Fruit fly (Drosophila melanogaster) whole organism, embryonic: ENCODE results near the gene PAN3.
A peak's percentile ranks its signal among the peaks of the same experiment; 100 is the strongest.

Experiments used
- CG10543 ChIP-seq: fragments of 200-800 bp; sonication (Bioruptor generic); optimal IDR thresholded peaks from 3 replicates; lab custom pipeline; 2017; ENCODE audit warnings: missing biosample characterization, mild to moderate bottlenecking, missing genetic modification characterization, moderate library complexity
- CG10959 ChIP-seq: fragments of 200-800 bp; sonication (Bioruptor generic); IDR thresholded peaks from 2 replicates; pipeline ENCODE4 v1.3.6; 2022; ENCODE audit warnings: missing biosample characterization, missing genetic modification characterization
- CG11723 ChIP-seq: fragments of 200-800 bp; sonication (Bioruptor generic); optimal IDR thresholded peaks from 2 replicates; lab custom pipeline; 2017; ENCODE audit warnings: missing biosample characterization, mild to moderate bottlenecking, missing genetic modification characterization
- CG13894 ChIP-seq: fragments of 200-800 bp; sonication (Bioruptor generic); optimal IDR thresholded peaks from 3 replicates; lab custom pipeline; 2018; ENCODE audit warnings: missing biosample characterization, mild to moderate bottlenecking, missing genetic modification characterization, moderate library complexity
- CG14441 ChIP-seq: fragments of 200-800 bp; sonication (Bioruptor generic); IDR thresholded peaks from 2 replicates; pipeline ENCODE4 v1.3.6; 2022; ENCODE audit warnings: missing biosample characterization, missing genetic modification characterization
- CG14860 ChIP-seq: fragments of 200-800 bp; sonication (Bioruptor generic); IDR thresholded peaks from 3 replicates; pipeline ENCODE4 v1.3.6; 2022; ENCODE audit warnings: missing biosample characterization, missing genetic modification characterization; ENCODE audit not compliant: partially characterized antibody
- CG17359 ChIP-seq: fragments of 200-800 bp; sonication (Bioruptor generic); optimal IDR thresholded peaks from 3 replicates; lab custom pipeline; 2018; ENCODE audit warnings: missing biosample characterization, mild to moderate bottlenecking, missing genetic modification characterization, moderate library complexity
- CG17385 ChIP-seq: fragments of 200-800 bp; sonication (Bioruptor generic); optimal IDR thresholded peaks from 3 replicates; lab custom pipeline; 2018; ENCODE audit warnings: missing biosample characterization, mild to moderate bottlenecking, missing genetic modification characterization
- CG17829 ChIP-seq: fragments of 200-800 bp; optimal IDR thresholded peaks from 2 replicates; lab custom pipeline; 2019; ENCODE audit warnings: missing biosample characterization, mild to moderate bottlenecking, missing genetic modification characterization, moderate library complexity
- CG18262 ChIP-seq: fragments of 200-800 bp; optimal IDR thresholded peaks from 3 replicates; lab custom pipeline; 2019; ENCODE audit warnings: missing biosample characterization, mild to moderate bottlenecking, missing genetic modification characterization, moderate library complexity
- CG4282 ChIP-seq: fragments of 200-800 bp; sonication (Bioruptor generic); optimal IDR thresholded peaks from 2 replicates; lab custom pipeline; 2016; ENCODE audit warnings: missing biosample characterization, missing genetic modification characterization
- CG4328 ChIP-seq: fragments of 200-800 bp; sonication (Bioruptor generic); optimal IDR thresholded peaks from 3 replicates; lab custom pipeline; 2017; ENCODE audit warnings: missing biosample characterization, missing genetic modification reagents, missing genetic modification characterization
- CG4404 ChIP-seq: fragments of 200-800 bp; sonication (Bioruptor generic); IDR thresholded peaks from 2 replicates; pipeline ENCODE4 v1.3.6; 2022; ENCODE audit warnings: missing biosample characterization, missing genetic modification characterization
- CG6254 ChIP-seq: fragments of 200-800 bp; sonication (Bioruptor generic); optimal IDR thresholded peaks from 3 replicates; lab custom pipeline; 2017; ENCODE audit warnings: mild to moderate bottlenecking, missing biosample characterization, missing genetic modification reagents, missing genetic modification characterization
- CG6813 ChIP-seq: fragments of 200-800 bp; sonication (Bioruptor generic); optimal IDR thresholded peaks from 2 replicates; lab custom pipeline; 2017; ENCODE audit warnings: missing biosample characterization, missing genetic modification characterization, mild to moderate bottlenecking, moderate library complexity, missing genetic modification reagents
- CG9609 ChIP-seq: fragments of 200-800 bp; sonication (Bioruptor generic); optimal IDR thresholded peaks from 3 replicates; lab custom pipeline; 2016; ENCODE audit warnings: missing biosample characterization, missing genetic modification characterization
- Camta ChIP-seq: fragments of 200-800 bp; sonication (Bioruptor generic); optimal IDR thresholded peaks from 2 replicates; lab custom pipeline; 2016; ENCODE audit warnings: missing biosample characterization, missing genetic modification characterization
- Dbx ChIP-seq: fragments of 200-800 bp; sonication (Bioruptor generic); IDR thresholded peaks from 3 replicates; pipeline ENCODE4 v1.3.6; 2022; ENCODE audit warnings: missing biosample characterization, missing genetic modification characterization
- E2f1 ChIP-seq: fragments of 200-800 bp; sonication (Bioruptor generic); IDR thresholded peaks from 2 replicates; pipeline ENCODE4 v1.3.6; 2022; ENCODE audit warnings: missing biosample characterization, missing genetic modification characterization
- Gsc ChIP-seq: fragments of 200-800 bp; sonication (Bioruptor generic); IDR thresholded peaks from 2 replicates; pipeline ENCODE4 v1.3.6; 2022; ENCODE audit warnings: missing biosample characterization, missing genetic modification characterization
- Hmr ChIP-seq: fragments of 200-800 bp; sonication (Bioruptor generic); optimal IDR thresholded peaks from 3 replicates; lab custom pipeline; 2017; ENCODE audit warnings: mild to moderate bottlenecking, missing biosample characterization, missing genetic modification reagents, missing genetic modification characterization
- Med ChIP-seq: fragments of 200-800 bp; sonication (Bioruptor generic); peaks from one replicate; lab custom pipeline; 2016; ENCODE audit warnings: missing biosample characterization, missing genetic modification characterization, mild to moderate bottlenecking, inconsistent platforms, moderate library complexity
- NFAT ChIP-seq: fragments of 200-800 bp; sonication (Bioruptor generic); IDR thresholded peaks from 2 replicates; pipeline ENCODE4 v1.3.6; 2022; ENCODE audit warnings: missing biosample characterization, missing genetic modification characterization
- Neu2 ChIP-seq: fragments of 200-800 bp; sonication (Bioruptor generic); optimal IDR thresholded peaks from 3 replicates; lab custom pipeline; 2016; ENCODE audit warnings: missing biosample characterization, missing genetic modification characterization, borderline replicate concordance
- Stat92E ChIP-seq, 3 experiments: fragments of >200 bp in 2 of 3; fragments of 200-800 bp in 1 of 3; sonication (Bioruptor generic) in 1 of 3; optimal IDR thresholded peaks; 2 replicates each; lab custom pipeline; 2017 to 2019; ENCODE audit warnings: missing biosample characterization in 3 of 3, missing genetic modification characterization in 3 of 3, mild to moderate bottlenecking in 1 of 3, moderate library complexity in 1 of 3
- Xrp1 ChIP-seq: fragments of 200-800 bp; sonication (Bioruptor generic); IDR thresholded peaks from 2 replicates; pipeline ENCODE4 v1.3.6; 2022; ENCODE audit warnings: missing biosample characterization, missing genetic modification characterization
- ab ChIP-seq: fragments of 200-800 bp; sonication (Bioruptor generic); optimal IDR thresholded peaks from 2 replicates; lab custom pipeline; 2016; ENCODE audit warnings: missing biosample characterization, missing genetic modification characterization
- al ChIP-seq: fragments of 200-800 bp; sonication (Bioruptor generic); IDR thresholded peaks from 2 replicates; pipeline ENCODE4 v1.3.6; 2022; ENCODE audit warnings: missing biosample characterization, missing genetic modification characterization
- dati ChIP-seq: fragments of 200-800 bp; sonication (Bioruptor generic); IDR thresholded peaks from 2 replicates; pipeline ENCODE4 v1.3.6; 2022; ENCODE audit warnings: missing biosample characterization, missing genetic modification characterization
- dpn ChIP-seq, 2 experiments: fragments of 200-800 bp; sonication (Bioruptor generic); optimal IDR thresholded peaks; 3 replicates each; lab custom pipeline; 2016; ENCODE audit warnings: missing biosample characterization in 2 of 2, missing genetic modification characterization in 2 of 2
- ems ChIP-seq: fragments of 200-800 bp; sonication (Bioruptor generic); optimal IDR thresholded peaks from 3 replicates; lab custom pipeline; 2016; ENCODE audit warnings: missing biosample characterization, missing genetic modification characterization
- exex ChIP-seq: fragments of 200-800 bp; sonication (Bioruptor generic); optimal IDR thresholded peaks from 4 replicates; lab custom pipeline; 2018; ENCODE audit warnings: missing biosample characterization, mild to moderate bottlenecking, missing genetic modification characterization, moderate library complexity
- gcm ChIP-seq: fragments of 200-800 bp; sonication (Bioruptor generic); optimal IDR thresholded peaks from 2 replicates; lab custom pipeline; 2019; ENCODE audit warnings: missing biosample characterization, mild to moderate bottlenecking, missing genetic modification characterization, moderate library complexity
- grn ChIP-seq: fragments of 200-800 bp; sonication (Bioruptor generic); optimal IDR thresholded peaks from 3 replicates; lab custom pipeline; 2017; ENCODE audit warnings: missing biosample characterization, missing genetic modification characterization
- gsb-n ChIP-seq: fragments of 200-800 bp; sonication (Bioruptor generic); optimal IDR thresholded peaks from 3 replicates; lab custom pipeline; 2018; ENCODE audit warnings: missing biosample characterization, mild to moderate bottlenecking, missing genetic modification characterization
- hbn ChIP-seq: fragments of 200-800 bp; sonication (Bioruptor generic); IDR thresholded peaks from 2 replicates; pipeline ENCODE4 v1.3.6; 2022; ENCODE audit warnings: missing biosample characterization, missing genetic modification characterization; ENCODE audit not compliant: partially characterized antibody
- jumu ChIP-seq: fragments of 200-800 bp; sonication (Bioruptor generic); optimal IDR thresholded peaks from 3 replicates; lab custom pipeline; 2016; ENCODE audit warnings: missing biosample characterization, missing genetic modification characterization
- lilli ChIP-seq: fragments of 200-800 bp; sonication (Bioruptor generic); optimal IDR thresholded peaks from 3 replicates; lab custom pipeline; 2016; ENCODE audit warnings: missing biosample characterization, missing genetic modification characterization
- oc ChIP-seq: fragments of 200-800 bp; sonication (Bioruptor generic); optimal IDR thresholded peaks from 2 replicates; lab custom pipeline; 2018; ENCODE audit warnings: missing biosample characterization, mild to moderate bottlenecking, missing genetic modification characterization, moderate library complexity
- odd ChIP-seq: fragments of 200-800 bp; sonication (Bioruptor generic); optimal IDR thresholded peaks from 2 replicates; lab custom pipeline; 2017; ENCODE audit warnings: missing biosample characterization, mild to moderate bottlenecking, missing genetic modification characterization
- pho ChIP-seq: fragments of 200-800 bp; sonication (Bioruptor generic); optimal IDR thresholded peaks from 2 replicates; lab custom pipeline; 2016; ENCODE audit warnings: missing biosample characterization, missing genetic modification characterization
- pnt ChIP-seq: fragments of 200-800 bp; sonication (Bioruptor generic); optimal IDR thresholded peaks from 3 replicates; lab custom pipeline; 2016; ENCODE audit warnings: missing biosample characterization, missing genetic modification characterization
- schlank ChIP-seq: fragments of 200-800 bp; sonication (Bioruptor generic); optimal IDR thresholded peaks from 2 replicates; lab custom pipeline; 2018; ENCODE audit warnings: missing biosample characterization, mild to moderate bottlenecking, missing genetic modification characterization
- scrt ChIP-seq: fragments of 200-800 bp; sonication (Bioruptor generic); optimal IDR thresholded peaks from 2 replicates; lab custom pipeline; 2018; ENCODE audit warnings: missing biosample characterization, mild to moderate bottlenecking, missing genetic modification characterization, moderate library complexity
- sr ChIP-seq: fragments of 200-800 bp; sonication (Bioruptor generic); IDR thresholded peaks from 3 replicates; pipeline ENCODE4 v1.3.6; 2022; ENCODE audit warnings: missing biosample characterization, missing genetic modification characterization
- trh ChIP-seq: fragments of 200-800 bp; sonication (Bioruptor generic); optimal IDR thresholded peaks from 2 replicates; lab custom pipeline; 2016; ENCODE audit warnings: missing biosample characterization, missing genetic modification characterization
- wek ChIP-seq: fragments of 200-800 bp; sonication (Bioruptor generic); optimal IDR thresholded peaks from 3 replicates; lab custom pipeline; 2018; ENCODE audit warnings: missing biosample characterization, mild to moderate bottlenecking, missing genetic modification characterization, moderate library complexity
- zf30C ChIP-seq: fragments of 200-800 bp; sonication (Bioruptor generic); optimal IDR thresholded peaks from 3 replicates; lab custom pipeline; 2018; ENCODE audit warnings: missing biosample characterization, mild to moderate bottlenecking, missing genetic modification characterization

The PAN3 gene

DNA sequence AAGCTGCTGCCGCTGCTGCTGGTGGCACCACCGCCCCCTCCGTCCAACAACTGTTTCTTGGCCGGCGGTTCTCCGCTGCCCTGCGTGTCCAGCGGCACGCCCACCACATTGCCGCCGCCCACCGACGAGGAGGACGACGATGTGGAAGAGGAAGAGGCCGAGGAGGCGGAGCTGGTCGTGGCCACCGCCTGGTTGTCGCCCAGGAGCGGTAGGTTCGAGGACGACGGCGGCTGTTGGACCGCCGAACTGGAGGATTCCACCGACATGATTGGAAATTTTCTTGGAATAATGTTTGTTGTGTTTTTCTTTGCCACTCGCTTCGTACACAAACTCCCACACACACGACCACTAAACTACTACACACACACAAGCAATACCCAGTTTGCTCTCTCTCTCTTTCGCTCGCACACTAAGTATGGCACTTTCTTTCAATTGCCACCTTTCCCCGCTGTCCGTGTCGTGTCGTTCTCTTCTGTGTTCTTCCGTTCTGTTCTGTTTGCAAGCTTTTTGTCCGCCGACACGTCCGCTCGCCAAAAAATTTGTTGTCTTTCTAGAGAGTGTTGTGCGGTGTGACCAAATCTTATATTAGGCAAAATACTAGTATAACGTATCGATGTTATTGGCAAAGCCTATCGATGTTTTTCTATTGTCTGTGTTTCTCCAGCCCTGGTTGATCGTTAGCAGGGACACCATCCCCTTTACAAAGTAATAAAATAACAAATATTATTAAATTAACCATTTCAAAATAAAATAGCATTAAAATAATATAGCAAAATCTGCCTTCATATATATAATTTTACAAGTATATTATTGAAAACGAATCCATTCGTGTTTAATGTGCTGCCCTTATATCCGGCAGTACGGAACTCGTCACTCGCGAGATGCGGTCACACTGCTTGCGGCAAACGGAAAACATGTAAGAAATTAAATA lies at the start of gene PAN3, which contains the start of gene CG32486:
Gene PAN3 (plus strand): TSS at position 860 of the 931 bp plus-strand sequence.
Gene CG32486 (minus strand): TSS at position 566 of the 931 bp plus-strand sequence.
- TF ChIP-seq CG17829 (tag; lab: Kevin White, UChicago) (peak; percentile 71), CG14441 (GFP tag; lab: Robert Waterston, UW) (0 out of 2 replicates have a peak, but pooled peaks have one; percentile 18), CG9609 (GFP tag; lab: Kevin White, UChicago) (no peak), scrt (GFP tag; lab: Kevin White, UChicago) (peak; percentile 67), oc (tag; lab: Kevin White, UChicago) (peak; percentile 43), trh (GFP tag; lab: Kevin White, UChicago) (no peak), pnt (GFP tag; lab: Kevin White, UChicago) (no peak), CG13894 (tag; lab: Kevin White, UChicago) (peak; percentile 87), NFAT (peak; percentile 76), E2f1 (0 out of 2 replicates have a peak, but pooled peaks have one; percentile 10), CG6254 (GFP tag; lab: Kevin White, UChicago) (no peak), wek (peak; percentile 51), CG18262 (tag; lab: Kevin White, UChicago) (peak; percentile 52), Xrp1 (GFP tag; lab: Robert Waterston, UW) (peak; percentile 32; the same call in 1 of the 2 replicates), odd (GFP tag; lab: Kevin White, UChicago) (no peak), exex (tag; lab: Kevin White, UChicago) (peak; percentile 19), dati (GFP tag; lab: Robert Waterston, UW) (no peak), grn (GFP tag; lab: Kevin White, UChicago) (no peak), CG14860 (GFP tag; lab: Robert Waterston, UW) (peak; percentile 62), ems (GFP tag; lab: Kevin White, UChicago) (peak; percentile 26), CG17359 (tag; lab: Kevin White, UChicago) (peak; percentile 39), CG4328 (GFP tag; lab: Kevin White, UChicago) (peak; percentile 11), jumu (GFP tag; lab: Kevin White, UChicago) (no peak), pho (GFP tag; lab: Kevin White, UChicago) (peak; percentile 20), CG10543 (GFP tag; lab: Kevin White, UChicago) (peak; percentile 78), gcm (GFP tag; lab: Kevin White, UChicago) (peak; percentile 82), CG10959 (no peak), Camta (GFP tag; lab: Kevin White, UChicago) (peak; percentile 13), Dbx (GFP tag; lab: Robert Waterston, UW) (peak; percentile 65; the same call in 2 of the 3 replicates), CG6813 (peak; percentile 62), gsb-n (tag; lab: Kevin White, UChicago) (peak; percentile 38), sr (GFP tag; lab: Robert Waterston, UW) (peak; percentile 85), lilli (GFP tag; lab: Kevin White, UChicago) (peak; percentile 42), Gsc (GFP tag; lab: Robert Waterston, UW) (no peak), zf30C (GFP tag; lab: Kevin White, UChicago) (peak; percentile 34), dpn (GFP tag; optimal IDR thresholded peaks at IDR 0.05; lab: Kevin White, UChicago) (peak; percentile 21 to 46), CG4404 (GFP tag; lab: Robert Waterston, UW) (no peak), hbn (GFP tag; lab: Robert Waterston, UW) (peak; percentile 69), al (GFP tag; lab: Robert Waterston, UW) (no peak), Stat92E (GFP tag; optimal IDR thresholded peaks at IDR 0.05; lab: Kevin White, UChicago) (peak in 1 of 3 experiments; percentile 62), Neu2 (GFP tag; lab: Kevin White, UChicago) (peak; percentile 67), Hmr (peak; percentile 82), Med (peak; percentile 93), ab (peak; percentile 81), CG11723 (GFP tag; lab: Kevin White, UChicago) (peak; percentile 4), schlank (tag; lab: Kevin White, UChicago) (no peak), CG4282 (no peak), CG17385 (GFP tag; lab: Kevin White, UChicago) (peak; percentile 62)
